Worm (Caenorhabditis elegans) whole organism, L4 larva: ENCODE results near the gene twk-45.
A peak's percentile ranks its signal among the peaks of the same experiment; 100 is the strongest.

ENCODE experiments used
- D1046.2 ChIP-seq: fragments of 200-800 bp; sonication (Bioruptor generic); IDR thresholded peaks from 2 replicates; pipeline ENCODE4 v1.3.6; 2022; ENCODE audit warnings: missing genetic modification characterization, missing compliant biosample characterization
- F26F4.8 ChIP-seq: fragments of 200-800 bp; sonication (Bioruptor generic); conservative IDR thresholded peaks from 2 replicates; pipeline ENCODE4 v1.3.6; 2022; ENCODE audit warnings: missing genetic modification characterization, missing compliant biosample characterization
- F37D6.2 ChIP-seq: sonication (generic microtip); optimal IDR thresholded peaks from 2 replicates; lab custom pipeline; 2016; ENCODE audit warnings: mild to moderate bottlenecking, missing genetic modification characterization, missing compliant biosample characterization
- F44E2.7 ChIP-seq: fragments of 200-800 bp; sonication (Bioruptor generic); IDR thresholded peaks from 2 replicates; pipeline ENCODE4 v2.1.2; 2022; ENCODE audit warnings: missing genetic modification characterization, missing compliant biosample characterization
- R02D3.7 ChIP-seq: fragments of 150-350 bp; sonication (generic microtip); optimal IDR thresholded peaks from 3 replicates; lab custom pipeline; 2014; ENCODE audit warnings: missing biosample characterization, missing genetic modification characterization
- T20F7.1 ChIP-seq: fragments of 200-800 bp; sonication (Bioruptor generic); optimal IDR thresholded peaks from 2 replicates; lab custom pipeline; 2018; ENCODE audit warnings: mild to moderate bottlenecking, missing genetic modification characterization, missing compliant biosample characterization
- ZK546.5 ChIP-seq, 2 experiments: sonication (generic microtip); optimal IDR thresholded peaks; 2 replicates each; lab custom pipeline; 2017; ENCODE audit warnings: missing biosample characterization in 2 of 2, missing genetic modification characterization in 2 of 2
- attf-4 ChIP-seq: sonication (generic microtip); optimal IDR thresholded peaks from 3 replicates; lab custom pipeline; 2017; ENCODE audit warnings: missing biosample characterization, missing genetic modification characterization
- ceh-32 ChIP-seq: sonication (generic microtip); optimal IDR thresholded peaks from 2 replicates; lab custom pipeline; 2016; ENCODE audit warnings: mild to moderate bottlenecking, missing genetic modification characterization, missing compliant biosample characterization; ENCODE audit not compliant: poor library complexity
- ces-1 ChIP-seq: fragments of 150-350 bp; sonication (generic microtip); optimal IDR thresholded peaks from 4 replicates; lab custom pipeline; 2014; ENCODE audit warnings: missing biosample characterization, missing genetic modification reagents, missing genetic modification characterization
- cey-2 ChIP-seq: sonication (generic microtip); optimal IDR thresholded peaks from 3 replicates; lab custom pipeline; 2017; ENCODE audit warnings: missing genetic modification characterization, mild to moderate bottlenecking, missing compliant biosample characterization, antibody characterized with exemption, borderline replicate concordance; ENCODE audit not compliant: insufficient read depth
- ctbp-1 ChIP-seq: fragments of 200-800 bp; sonication (Bioruptor generic); IDR thresholded peaks from 2 replicates; pipeline ENCODE4 v1.3.6; 2022; ENCODE audit warnings: missing genetic modification reagents, missing genetic modification characterization, missing compliant biosample characterization
- daf-16 ChIP-seq, 3 experiments: sonication (generic microtip); optimal IDR thresholded peaks; 2 replicates each; lab custom pipeline; 2016 to 2017; ENCODE audit warnings: missing genetic modification characterization in 3 of 3, missing genetic modification reagents in 3 of 3, mild to moderate bottlenecking in 2 of 3, missing compliant biosample characterization in 2 of 3, missing biosample characterization in 1 of 3, moderate library complexity in 1 of 3
- daf-8 ChIP-seq: fragments of 200-800 bp; sonication (Bioruptor generic); IDR thresholded peaks from 2 replicates; pipeline ENCODE4 v1.3.6; 2022; ENCODE audit warnings: missing genetic modification characterization, missing compliant biosample characterization
- dmd-6 ChIP-seq: fragments of 200-800 bp; sonication (Bioruptor generic); IDR thresholded peaks from 2 replicates; pipeline ENCODE4 v1.3.6; 2022; ENCODE audit warnings: missing genetic modification reagents, missing genetic modification characterization, missing compliant biosample characterization
- egl-27 ChIP-seq: sonication (generic microtip); optimal IDR thresholded peaks from 3 replicates; lab custom pipeline; 2017; ENCODE audit warnings: missing biosample characterization, missing genetic modification reagents, missing genetic modification characterization
- fkh-10 ChIP-seq: fragments of 150-350 bp; optimal IDR thresholded peaks from 2 replicates; lab custom pipeline; 2014; ENCODE audit warnings: missing biosample characterization, missing genetic modification reagents, missing genetic modification characterization
- hif-1 ChIP-seq, 2 experiments: sonication (generic microtip); optimal IDR thresholded peaks; 2 replicates each; lab custom pipeline; 2016 to 2017; ENCODE audit warnings: missing compliant biosample characterization in 2 of 2, missing genetic modification characterization in 2 of 2, missing genetic modification reagents in 2 of 2, missing genotype in 2 of 2, mild to moderate bottlenecking in 1 of 2
- hlh-11 ChIP-seq: fragments of 200-800 bp; sonication (Bioruptor generic); optimal IDR thresholded peaks from 2 replicates; lab custom pipeline; 2018; ENCODE audit warnings: mild to moderate bottlenecking, missing genetic modification characterization, missing compliant biosample characterization
- hlh-30 ChIP-seq: sonication (generic microtip); optimal IDR thresholded peaks from 2 replicates; lab custom pipeline; 2017; ENCODE audit warnings: antibody characterized with exemption, mild to moderate bottlenecking, missing genetic modification characterization, missing compliant biosample characterization; ENCODE audit not compliant: insufficient read depth
- jun-1 ChIP-seq: fragments of 150-350 bp; optimal IDR thresholded peaks from 2 replicates; lab custom pipeline; 2014; ENCODE audit warnings: missing biosample characterization, missing genetic modification reagents, missing genetic modification characterization
- lin-1 ChIP-seq: fragments of 200-800 bp; sonication (Bioruptor generic); IDR thresholded peaks from 2 replicates; pipeline ENCODE4 v1.3.6; 2022; ENCODE audit warnings: missing genetic modification reagents, missing genetic modification characterization, missing compliant biosample characterization
- lin-13 ChIP-seq: fragments of 150-350 bp; optimal IDR thresholded peaks from 2 replicates; lab custom pipeline; 2014; ENCODE audit warnings: missing biosample characterization, missing genetic modification reagents, missing genetic modification characterization
- lin-15B ChIP-seq: fragments of 150-350 bp; sonication (generic microtip); optimal IDR thresholded peaks from 3 replicates; lab custom pipeline; 2014; ENCODE audit warnings: missing biosample characterization, missing genetic modification characterization
- lin-39 ChIP-seq: fragments of 150-350 bp; optimal IDR thresholded peaks from 2 replicates; lab custom pipeline; 2014; ENCODE audit warnings: missing biosample characterization, missing genetic modification reagents, missing genetic modification characterization
- lsy-2 ChIP-seq, 2 experiments: fragments of 150-350 bp in 1 of 2; sonication (generic microtip) in 1 of 2; optimal IDR thresholded peaks; 2 replicates each; lab custom pipeline; 2014 to 2017; ENCODE audit warnings: missing biosample characterization in 2 of 2, missing genetic modification characterization in 2 of 2
- mdl-1 ChIP-seq, 2 experiments: fragments of 150-350 bp in 1 of 2; sonication (generic microtip) in 1 of 2; optimal IDR thresholded peaks; 2 replicates each; lab custom pipeline; 2014 to 2017; ENCODE audit warnings: missing biosample characterization in 2 of 2, missing genetic modification characterization in 2 of 2
- mdt-29 ChIP-seq: fragments of 200-800 bp; sonication (Bioruptor generic); IDR thresholded peaks from 2 replicates; pipeline ENCODE4 v1.3.6; 2022; ENCODE audit warnings: missing genetic modification reagents, missing genetic modification characterization, missing compliant biosample characterization
- mep-1 ChIP-seq: fragments of 150-350 bp; sonication (generic microtip); optimal IDR thresholded peaks from 3 replicates; lab custom pipeline; 2014; ENCODE audit warnings: missing biosample characterization, missing genetic modification characterization
- mxl-3 ChIP-seq: fragments of 200-800 bp; sonication (Bioruptor generic); optimal IDR thresholded peaks from 2 replicates; lab custom pipeline; 2018; ENCODE audit warnings: mild to moderate bottlenecking, missing genetic modification characterization, missing compliant biosample characterization
- nhr-10 ChIP-seq: fragments of 150-350 bp; optimal IDR thresholded peaks from 2 replicates; lab custom pipeline; 2014; ENCODE audit warnings: missing biosample characterization, missing genetic modification characterization
- nhr-102 ChIP-seq: sonication (generic microtip); optimal IDR thresholded peaks from 2 replicates; lab custom pipeline; 2016; ENCODE audit warnings: mild to moderate bottlenecking, missing genetic modification characterization, moderate library complexity, missing compliant biosample characterization
- nhr-11 ChIP-seq: fragments of 150-350 bp; optimal IDR thresholded peaks from 2 replicates; lab custom pipeline; 2014; ENCODE audit warnings: missing biosample characterization, missing genetic modification characterization
- nhr-111 ChIP-seq: fragments of 200-800 bp; sonication (Bioruptor generic); optimal IDR thresholded peaks from 2 replicates; lab custom pipeline; 2018; ENCODE audit warnings: mild to moderate bottlenecking, missing genetic modification characterization, missing compliant biosample characterization
- nhr-41 ChIP-seq: fragments of 200-800 bp; sonication (Bioruptor generic); IDR thresholded peaks from 2 replicates; pipeline ENCODE4 v1.3.6; 2022; ENCODE audit warnings: missing genetic modification reagents, missing genetic modification characterization, missing compliant biosample characterization
- nhr-48 ChIP-seq: sonication (generic microtip); optimal IDR thresholded peaks from 2 replicates; lab custom pipeline; 2016; ENCODE audit warnings: mild to moderate bottlenecking, missing genetic modification characterization, missing compliant biosample characterization
- nhr-76 ChIP-seq: fragments of 150-350 bp; optimal IDR thresholded peaks from 2 replicates; lab custom pipeline; 2014; ENCODE audit warnings: missing biosample characterization, missing genetic modification characterization
- pha-4 ChIP-seq, 2 experiments: fragments of 150-350 bp in 1 of 2; fragments of 200-800 bp in 1 of 2; sonication (Bioruptor generic) in 1 of 2; IDR thresholded peaks in 1 of 2; optimal IDR thresholded peaks in 1 of 2; 2 replicates each; pipeline versions ENCODE4 v1.3.6 to Lab custom; 2014 to 2022; ENCODE audit warnings: missing genetic modification characterization in 2 of 2, missing genetic modification reagents in 2 of 2, missing biosample characterization in 1 of 2, missing compliant biosample characterization in 1 of 2
- php-3 ChIP-seq: fragments of 200-800 bp; sonication (Bioruptor generic); IDR thresholded peaks from 2 replicates; pipeline ENCODE4 v1.3.6; 2022; ENCODE audit warnings: missing genetic modification reagents, missing genetic modification characterization, missing compliant biosample characterization
- saeg-2 ChIP-seq: fragments of 200-800 bp; sonication (Bioruptor generic); IDR thresholded peaks from 2 replicates; pipeline ENCODE4 v1.3.6; 2022; ENCODE audit warnings: missing genetic modification reagents, missing genetic modification characterization, missing compliant biosample characterization
- set-16 ChIP-seq: fragments of 200-800 bp; sonication (Bioruptor generic); IDR thresholded peaks from 2 replicates; pipeline ENCODE4 v1.3.6; 2022; ENCODE audit warnings: missing genetic modification reagents, missing genetic modification characterization, missing compliant biosample characterization
- unc-130 ChIP-seq: sonication (generic microtip); optimal IDR thresholded peaks from 2 replicates; lab custom pipeline; 2016; ENCODE audit warnings: missing genetic modification reagents, missing genetic modification characterization, missing compliant biosample characterization
- unc-62 ChIP-seq, 3 experiments: fragments of 150-350 bp in 1 of 3; sonication (generic microtip); optimal IDR thresholded peaks in 2 of 3; peaks in 1 of 3; 1 replicate in 1 of 3; 2 replicates in 2 of 3; lab custom pipeline; 2014 to 2017; ENCODE audit warnings: missing biosample characterization in 3 of 3, missing genetic modification characterization in 3 of 3, missing genetic modification reagents in 3 of 3, missing genotype in 1 of 3
- vab-7 ChIP-seq: fragments of 200-800 bp; sonication (Bioruptor generic); IDR thresholded peaks from 2 replicates; pipeline ENCODE4 v1.3.6; 2022; ENCODE audit warnings: missing genetic modification reagents, missing genetic modification characterization, missing compliant biosample characterization
- zag-1 ChIP-seq: fragments of 150-350 bp; optimal IDR thresholded peaks from 2 replicates; lab custom pipeline; 2014; ENCODE audit warnings: missing biosample characterization, missing genetic modification characterization
- ztf-11 ChIP-seq: fragments of 150-350 bp; optimal IDR thresholded peaks from 2 replicates; lab custom pipeline; 2014; ENCODE audit warnings: missing biosample characterization, missing genetic modification characterization

The twk-45 gene

ce11 chrIII:2768635-2769034 lies 33.1 kb downstream of the twk-45 start, which contains the start of gene swsn-3 (continued):
- TF ChIP-seq pha-4 (GFP tag; IDR thresholded peaks at IDR 0.05; lab: Robert Waterston, UW) (peak; percentile 83), pha-4 (tag; optimal IDR thresholded peaks at IDR 0.05; lab: Kevin White, UChicago) (no peak), lin-13 (GFP tag; lab: Kevin White, UChicago) (peak; percentile 86), T20F7.1 (GFP tag; lab: Kevin White, UChicago) (no peak), lin-1 (GFP tag; lab: Robert Waterston, UW) (no peak), vab-7 (GFP tag; lab: Robert Waterston, UW) (peak; percentile 74), nhr-76 (tag; lab: Kevin White, UChicago) (no peak), nhr-11 (tag; lab: Kevin White, UChicago) (peak; percentile 7), daf-8 (no peak), D1046.2 (GFP tag; lab: Robert Waterston, UW) (no peak), mdt-29 (GFP tag; lab: Robert Waterston, UW) (no peak), R02D3.7 (tag; lab: Kevin White, UChicago) (peak; percentile 20), ceh-32 (tag; lab: Kevin White, UChicago) (no peak), ZK546.5 (tag; optimal IDR thresholded peaks at IDR 0.05; lab: Kevin White, UChicago) (peak in 1 of 2 experiments; percentile 3), cey-2 (tag; lab: Kevin White, UChicago) (no peak), nhr-10 (tag; lab: Kevin White, UChicago) (peak; percentile 46), saeg-2 (GFP tag; lab: Robert Waterston, UW) (no peak), attf-4 (tag; lab: Kevin White, UChicago) (no peak), hif-1 (tag; optimal IDR thresholded peaks at IDR 0.05; lab: Kevin White, UChicago) (peak in 1 of 2 experiments; percentile 68), jun-1 (tag; lab: Kevin White, UChicago) (no peak), set-16 (GFP tag; lab: Robert Waterston, UW) (no peak), mdl-1 (tag; optimal IDR thresholded peaks at IDR 0.05; lab: Kevin White, UChicago) (peak; percentile 25 to 63), nhr-111 (no peak), nhr-41 (GFP tag; lab: Robert Waterston, UW) (no peak), F44E2.7 (GFP tag; lab: Robert Waterston, UW) (no peak), lin-39 (no peak), unc-62 (GFP tag; optimal IDR thresholded peaks at IDR 0.05 in 1 of 2; lab: Kevin White, UChicago) (no peak), unc-62 (tag; optimal IDR thresholded peaks at IDR 0.05; lab: Kevin White, UChicago) (no peak), lin-15B (peak; percentile 74), nhr-102 (peak; percentile 70), hlh-30 (tag; lab: Kevin White, UChicago) (peak; percentile 87), unc-130 (GFP tag; lab: Kevin White, UChicago) (peak; percentile 78)

- TF ChIP-seq F37D6.2 (no peak), zag-1 (no peak), egl-27 (no peak), php-3 (peak; percentile 85), hlh-30 (tag; lab: Kevin White, UChicago) (peak; percentile 42), hlh-11 (tag; lab: Kevin White, UChicago) (peak; percentile 92), attf-4 (tag; lab: Kevin White, UChicago) (no peak), ces-1 (no peak), ztf-11 (tag; lab: Kevin White, UChicago) (no peak), mdl-1 (tag; optimal IDR thresholded peaks at IDR 0.05; lab: Kevin White, UChicago) (peak in 1 of 2 experiments; percentile 31), lin-13 (GFP tag; lab: Kevin White, UChicago) (peak; percentile 40), nhr-102 (peak; percentile 80), ctbp-1 (GFP tag; lab: Robert Waterston, UW) (no peak), fkh-10 (no peak), pha-4 (GFP tag; IDR thresholded peaks at IDR 0.05; lab: Robert Waterston, UW) (peak; percentile 61), pha-4 (tag; optimal IDR thresholded peaks at IDR 0.05; lab: Kevin White, UChicago) (no peak), F26F4.8 (GFP tag; lab: Robert Waterston, UW) (no peak), mep-1 (peak; percentile 17), daf-16 (GFP tag; optimal IDR thresholded peaks at IDR 0.05; lab: Kevin White, UChicago) (peak in 1 of 2 experiments; percentile 3), daf-16 (tag; optimal IDR thresholded peaks at IDR 0.05; lab: Kevin White, UChicago) (peak; percentile 85), mxl-3 (GFP tag; lab: Kevin White, UChicago) (peak; percentile 63), lsy-2 (tag; optimal IDR thresholded peaks at IDR 0.05; lab: Kevin White, UChicago) (peak in 1 of 2 experiments; percentile 47), nhr-48 (tag; lab: Kevin White, UChicago) (peak; percentile 95), hif-1 (tag; optimal IDR thresholded peaks at IDR 0.05; lab: Kevin White, UChicago) (peak in 1 of 2 experiments; percentile 1), unc-130 (GFP tag; lab: Kevin White, UChicago) (no peak), mdt-29 (GFP tag; lab: Robert Waterston, UW) (no peak), dmd-6 (GFP tag; lab: Robert Waterston, UW) (peak; percentile 86)
Observed at ce11 chrIII:2760726-2761125, 41.0 kb downstream of the twk-45 start, which contains the start of gene pho-9. Gene pho-9, minus strand, starts transcription at chrIII:2760816.
